Fruit fly (Drosophila melanogaster): ENCODE measurements around the gene bur.

The bur gene

dm6 chr2L:21179615-21180031 lies at the start of gene bur, which contains the start of gene Mcm10:
Gene bur, minus strand, starts transcription at chr2L:21179683.
Gene Mcm10, plus strand, starts transcription at chr2L:21179933.
- TF ChIP-seq ttk (optimal IDR thresholded peaks at IDR 0.05) (no peak), psq (optimal IDR thresholded peaks at IDR 0.05) (no peak), insv (optimal IDR thresholded peaks at IDR 0.05) (no peak), Sin3A (optimal IDR thresholded peaks at IDR 0.05) (no peak), h (optimal IDR thresholded peaks at IDR 0.05) (no peak), Myc (optimal IDR thresholded peaks at IDR 0.05) (no peak)

- TF ChIP-seq Myc (optimal IDR thresholded peaks at IDR 0.05) (no peak), psq (optimal IDR thresholded peaks at IDR 0.05) (no peak), h (optimal IDR thresholded peaks at IDR 0.05) (no peak), insv (optimal IDR thresholded peaks at IDR 0.05) (no peak), Sin3A (optimal IDR thresholded peaks at IDR 0.05) (no peak), ttk (optimal IDR thresholded peaks at IDR 0.05) (no peak)
Observed at dm6 chr2L:21221778-21222177, 42.3 kb upstream of the bur start.

- TF ChIP-seq Sin3A (optimal IDR thresholded peaks at IDR 0.05) (no peak), insv (optimal IDR thresholded peaks at IDR 0.05) (no peak), ttk (optimal IDR thresholded peaks at IDR 0.05) (no peak), psq (optimal IDR thresholded peaks at IDR 0.05) (no peak), h (optimal IDR thresholded peaks at IDR 0.05) (no peak), Myc (optimal IDR thresholded peaks at IDR 0.05) (no peak)
Observed at dm6 chr2L:21221114-21221578, 41.7 kb upstream of the bur start, which contains the start of gene CG8677. Gene CG8677, plus strand, starts transcription at chr2L:21221312.

dm6 chr2L:21220396-21220795 lies 40.9 kb upstream of the bur start, which contains the start of gene Atg18b:
Gene Atg18b, minus strand, starts transcription at chr2L:21220572.
- TF ChIP-seq ttk (optimal IDR thresholded peaks at IDR 0.05) (no peak), insv (optimal IDR thresholded peaks at IDR 0.05) (no peak)

dm6 chr2L:21219640-21220085 lies 40.2 kb upstream of the bur start:
- TF ChIP-seq h (optimal IDR thresholded peaks at IDR 0.05) (no peak), Sin3A (optimal IDR thresholded peaks at IDR 0.05) (no peak), insv (optimal IDR thresholded peaks at IDR 0.05) (no peak), ttk (optimal IDR thresholded peaks at IDR 0.05) (no peak), psq (optimal IDR thresholded peaks at IDR 0.05) (no peak), Myc (optimal IDR thresholded peaks at IDR 0.05) (no peak)

dm6 chr2L:21218912-21219246 lies 39.4 kb upstream of the bur start:
- TF ChIP-seq h (optimal IDR thresholded peaks at IDR 0.05) (no peak), Myc (optimal IDR thresholded peaks at IDR 0.05) (no peak), Sin3A (optimal IDR thresholded peaks at IDR 0.05) (no peak)

dm6 chr2L:21218240-21218911 lies 38.9 kb upstream of the bur start, which contains the start of gene CG8679:
Gene CG8679, minus strand, starts transcription at chr2L:21218544.
- TF ChIP-seq insv (optimal IDR thresholded peaks at IDR 0.05) (no peak), h (optimal IDR thresholded peaks at IDR 0.05) (no peak), Myc (optimal IDR thresholded peaks at IDR 0.05) (no peak), Sin3A (optimal IDR thresholded peaks at IDR 0.05) (no peak), ttk (optimal IDR thresholded peaks at IDR 0.05) (no peak), psq (optimal IDR thresholded peaks at IDR 0.05) (no peak)

- TF ChIP-seq insv (optimal IDR thresholded peaks at IDR 0.05) = no peak
- no peak for TF ChIP-seq Myc (optimal IDR thresholded peaks at IDR 0.05)
- TF ChIP-seq ttk (optimal IDR thresholded peaks at IDR 0.05) = no peak
- no peak for TF ChIP-seq h (optimal IDR thresholded peaks at IDR 0.05)
- no peak for TF ChIP-seq Sin3A (optimal IDR thresholded peaks at IDR 0.05)
- TF ChIP-seq psq (optimal IDR thresholded peaks at IDR 0.05) = no peak
Observed at dm6 chr2L:21214961-21215362, 35.5 kb upstream of the bur start.

- TF ChIP-seq psq (optimal IDR thresholded peaks at IDR 0.05) (no peak), h (optimal IDR thresholded peaks at IDR 0.05) (no peak), Myc (optimal IDR thresholded peaks at IDR 0.05) (no peak), Sin3A (optimal IDR thresholded peaks at IDR 0.05) (no peak), insv (optimal IDR thresholded peaks at IDR 0.05) (no peak), ttk (optimal IDR thresholded peaks at IDR 0.05) (no peak)
Observed at dm6 chr2L:21206193-21206592, 26.7 kb upstream of the bur start, which contains the start of gene clumsy. Gene clumsy, plus strand, starts transcription at chr2L:21206493.

- no peak for TF ChIP-seq ttk (optimal IDR thresholded peaks at IDR 0.05)
- TF ChIP-seq h (optimal IDR thresholded peaks at IDR 0.05) = no peak
- TF ChIP-seq Sin3A (optimal IDR thresholded peaks at IDR 0.05) = no peak
- TF ChIP-seq insv (optimal IDR thresholded peaks at IDR 0.05) = no peak
- no peak for TF ChIP-seq psq (optimal IDR thresholded peaks at IDR 0.05)
- no peak for TF ChIP-seq Myc (optimal IDR thresholded peaks at IDR 0.05)
Observed at dm6 chr2L:21202702-21203101, 23.2 kb upstream of the bur start, which contains the start of gene CG31988. Gene CG31988, minus strand, starts transcription at chr2L:21202802.

- TF ChIP-seq psq (optimal IDR thresholded peaks at IDR 0.05) (no peak), Sin3A (optimal IDR thresholded peaks at IDR 0.05) (no peak), h (optimal IDR thresholded peaks at IDR 0.05) (no peak), insv (optimal IDR thresholded peaks at IDR 0.05) (no peak), Myc (optimal IDR thresholded peaks at IDR 0.05) (no peak), ttk (optimal IDR thresholded peaks at IDR 0.05) (no peak)
Observed at dm6 chr2L:21200275-21200674, 20.8 kb upstream of the bur start, which contains the start of gene CG31624. Gene CG31624, minus strand, starts transcription at chr2L:21200375.

dm6 chr2L:21198633-21199264 lies 19.3 kb upstream of the bur start, which contains the start of gene Ret:
Gene Ret, minus strand, starts transcription at chr2L:21198762.
- TF ChIP-seq ttk (optimal IDR thresholded peaks at IDR 0.05) (no peak), h (optimal IDR thresholded peaks at IDR 0.05) (no peak), Myc (optimal IDR thresholded peaks at IDR 0.05) (no peak)

Data from Kc167 (cell line).